Fruit fly (Drosophila melanogaster) whole organism, adult: ENCODE data around the gene snz.
A peak's percentile ranks its signal among the peaks of the same experiment; 100 is the strongest.

Experiments
- CG11617 ChIP-seq: fragments of 200-800 bp; sonication (Bioruptor generic); optimal IDR thresholded peaks from 2 replicates; lab custom pipeline; 2017; ENCODE audit warnings: mild to moderate bottlenecking, missing biosample characterization, missing genetic modification reagents, missing genetic modification characterization
- CG12768 ChIP-seq: fragments of 200-800 bp; sonication (Bioruptor generic); optimal IDR thresholded peaks from 2 replicates; lab custom pipeline; 2017; ENCODE audit warnings: missing biosample characterization, missing genetic modification characterization, mild to moderate bottlenecking, moderate library complexity, missing genetic modification reagents
- CG14711 ChIP-seq: fragments of 200-800 bp; sonication (Bioruptor generic); optimal IDR thresholded peaks from 2 replicates; lab custom pipeline; 2018; ENCODE audit warnings: missing biosample characterization, mild to moderate bottlenecking, missing genetic modification characterization, moderate library complexity
- CG1620 ChIP-seq: fragments of 200-800 bp; sonication (Bioruptor generic); optimal IDR thresholded peaks from 2 replicates; lab custom pipeline; 2016; ENCODE audit warnings: missing biosample characterization, missing genetic modification characterization
- CG33017 ChIP-seq: fragments of 200-800 bp; sonication (Bioruptor generic); optimal IDR thresholded peaks from 2 replicates; lab custom pipeline; 2018; ENCODE audit warnings: missing biosample characterization, mild to moderate bottlenecking, missing genetic modification characterization, moderate library complexity
- CG5204 ChIP-seq: fragments of 200-800 bp; sonication (Bioruptor generic); optimal IDR thresholded peaks from 2 replicates; lab custom pipeline; 2016; ENCODE audit warnings: missing biosample characterization, missing genetic modification characterization
- CG7045 ChIP-seq: fragments of 200-800 bp; sonication (Bioruptor generic); optimal IDR thresholded peaks from 2 replicates; lab custom pipeline; 2017; ENCODE audit warnings: missing biosample characterization, mild to moderate bottlenecking, missing genetic modification characterization
- CG7101 ChIP-seq: fragments of 200-800 bp; sonication (Bioruptor generic); optimal IDR thresholded peaks from 2 replicates; lab custom pipeline; 2018; ENCODE audit warnings: missing biosample characterization, mild to moderate bottlenecking, missing genetic modification characterization, moderate library complexity
- Clk ChIP-seq: fragments of 200-800 bp; sonication (Bioruptor generic); optimal IDR thresholded peaks from 2 replicates; lab custom pipeline; 2017; ENCODE audit warnings: missing biosample characterization, missing genetic modification characterization
- Crg-1 ChIP-seq: fragments of 200-800 bp; sonication (Bioruptor generic); optimal IDR thresholded peaks from 2 replicates; lab custom pipeline; 2016; ENCODE audit warnings: missing biosample characterization, missing genetic modification characterization
- Hr96 ChIP-seq: fragments of 200-800 bp; sonication (Bioruptor generic); optimal IDR thresholded peaks from 2 replicates; lab custom pipeline; 2016; ENCODE audit warnings: missing biosample characterization, missing genetic modification characterization
- Mnt ChIP-seq: fragments of 200-800 bp; sonication (Bioruptor generic); optimal IDR thresholded peaks from 2 replicates; lab custom pipeline; 2016; ENCODE audit warnings: missing biosample characterization, mild to moderate bottlenecking, missing genetic modification characterization
- bab1 ChIP-seq: fragments of 200-800 bp; sonication (Bioruptor generic); optimal IDR thresholded peaks from 3 replicates; lab custom pipeline; 2019; ENCODE audit warnings: missing biosample characterization, mild to moderate bottlenecking, missing genetic modification characterization, moderate library complexity
- cic ChIP-seq: fragments of 200-800 bp; sonication (Bioruptor generic); optimal IDR thresholded peaks from 2 replicates; lab custom pipeline; 2017; ENCODE audit warnings: missing biosample characterization, mild to moderate bottlenecking, missing genetic modification characterization, moderate library complexity
- cnc ChIP-seq, 2 experiments: fragments of >200 bp; optimal IDR thresholded peaks; 2 replicates each; lab custom pipeline; 2017
- kay ChIP-seq: fragments of 200-800 bp; sonication (Bioruptor generic); peaks from one replicate; lab custom pipeline; 2016; ENCODE audit warnings: missing biosample characterization, missing genetic modification characterization, borderline replicate concordance
- ovo ChIP-seq: fragments of 200-800 bp; sonication (Bioruptor generic); optimal IDR thresholded peaks from 2 replicates; lab custom pipeline; 2016; ENCODE audit warnings: missing biosample characterization, missing genetic modification characterization
- pad ChIP-seq: fragments of 200-800 bp; sonication (Bioruptor generic); optimal IDR thresholded peaks from 3 replicates; lab custom pipeline; 2017; ENCODE audit warnings: missing biosample characterization, missing genetic modification characterization, mild to moderate bottlenecking, moderate library complexity, missing genetic modification reagents
- tj ChIP-seq: fragments of 200-800 bp; sonication (Bioruptor generic); optimal IDR thresholded peaks from 3 replicates; lab custom pipeline; 2017; ENCODE audit warnings: missing biosample characterization, mild to moderate bottlenecking, missing genetic modification characterization, moderate library complexity
- toe ChIP-seq: fragments of 200-800 bp; sonication (Bioruptor generic); optimal IDR thresholded peaks from 2 replicates; lab custom pipeline; 2016; ENCODE audit warnings: missing biosample characterization, missing genetic modification characterization

Gene snz

dm6 chrX:7892539-7892899 is 19.4 kb upstream of the snz start:
- TF ChIP-seq Mnt (GFP tag; lab: Kevin White, UChicago) (no peak), CG14711 (tag; lab: Kevin White, UChicago) (no peak), CG1620 (peak; percentile 17), CG12768 (GFP tag; lab: Kevin White, UChicago) (no peak), Clk (GFP tag; lab: Kevin White, UChicago) (no peak), tj (GFP tag; lab: Kevin White, UChicago) (no peak), pad (GFP tag; lab: Kevin White, UChicago) (no peak), cic (no peak), bab1 (GFP tag; lab: Kevin White, UChicago) (peak; percentile 18), CG5204 (GFP tag; lab: Kevin White, UChicago) (no peak), CG7101 (peak; percentile 17), kay (no peak), CG7045 (GFP tag; lab: Kevin White, UChicago) (no peak), CG11617 (GFP tag; lab: Kevin White, UChicago) (no peak), cnc (optimal IDR thresholded peaks at IDR 0.05; lab: Kevin White, UChicago) (no peak)

dm6 chrX:7893411-7894122 is 18.3 kb upstream of the snz start, which contains the start of the genes CG45089, ND-MNLL and p115:
TSS of gene CG45089 (minus strand) at chrX:7893798.
TSS of gene ND-MNLL (minus strand) at chrX:7893798.
TSS of gene p115 (plus strand) at chrX:7894031.
- TF ChIP-seq Mnt (GFP tag; lab: Kevin White, UChicago) (peak; percentile 75), CG1620 (peak; percentile 81), Hr96 (GFP tag; lab: Kevin White, UChicago) (peak; percentile 32), toe (GFP tag; lab: Kevin White, UChicago) (peak; percentile 55), CG7045 (GFP tag; lab: Kevin White, UChicago) (peak; percentile 11), CG11617 (GFP tag; lab: Kevin White, UChicago) (peak; percentile 67), tj (GFP tag; lab: Kevin White, UChicago) (peak; percentile 61), CG7101 (peak; percentile 76), pad (GFP tag; lab: Kevin White, UChicago) (peak; percentile 46), bab1 (GFP tag; lab: Kevin White, UChicago) (peak; percentile 80), CG33017 (no peak), CG5204 (GFP tag; lab: Kevin White, UChicago) (peak; percentile 40), cic (no peak), kay (no peak), CG14711 (tag; lab: Kevin White, UChicago) (peak; percentile 96), ovo (GFP tag; lab: Kevin White, UChicago) (peak; percentile 42), cnc (optimal IDR thresholded peaks at IDR 0.05; lab: Kevin White, UChicago) (no peak), CG12768 (GFP tag; lab: Kevin White, UChicago) (no peak), Clk (GFP tag; lab: Kevin White, UChicago) (no peak), Crg-1 (peak; percentile 44)

- TF ChIP-seq CG7045 (GFP tag; lab: Kevin White, UChicago) (no peak), cnc (optimal IDR thresholded peaks at IDR 0.05; lab: Kevin White, UChicago) (no peak), CG5204 (GFP tag; lab: Kevin White, UChicago) (no peak)
Observed at dm6 chrX:7900659-7901058, 11.2 kb upstream of the snz start.

- peak; percentile 57 for TF ChIP-seq toe (GFP tag; lab: Kevin White, UChicago)
- no peak for TF ChIP-seq CG7045 (GFP tag; lab: Kevin White, UChicago)
- peak; percentile 99 for TF ChIP-seq Mnt (GFP tag; lab: Kevin White, UChicago)
- TF ChIP-seq CG1620, result peak; percentile 63
- no peak for TF ChIP-seq cic
- peak; percentile 40 for TF ChIP-seq CG33017
- no peak for TF ChIP-seq kay
- TF ChIP-seq bab1 (GFP tag; lab: Kevin White, UChicago), result peak; percentile 84
- TF ChIP-seq pad (GFP tag; lab: Kevin White, UChicago), result peak; percentile 54
- peak; percentile 69 for TF ChIP-seq CG7101
- TF ChIP-seq cnc (optimal IDR thresholded peaks at IDR 0.05; lab: Kevin White, UChicago), result no peak
- TF ChIP-seq ovo (GFP tag; lab: Kevin White, UChicago), result peak; percentile 6
- peak; percentile 84 for TF ChIP-seq CG11617 (GFP tag; lab: Kevin White, UChicago)
- TF ChIP-seq Clk (GFP tag; lab: Kevin White, UChicago), result no peak
- TF ChIP-seq CG14711 (tag; lab: Kevin White, UChicago), result peak; percentile 62
- TF ChIP-seq CG5204 (GFP tag; lab: Kevin White, UChicago), result no peak
- peak; percentile 20 for TF ChIP-seq Crg-1
- peak; percentile 39 for TF ChIP-seq tj (GFP tag; lab: Kevin White, UChicago)
- peak; percentile 13 for TF ChIP-seq CG12768 (GFP tag; lab: Kevin White, UChicago)
- peak; percentile 83 for TF ChIP-seq Hr96 (GFP tag; lab: Kevin White, UChicago)
Observed at dm6 chrX:7901153-7902038, 10.5 kb upstream of the snz start, which contains the start of the genes RpS6 and bys. TSS of gene RpS6 (minus strand) at chrX:7901331. TSS of gene bys (plus strand) at chrX:7901880.
